Fruit fly (Drosophila melanogaster) whole organism, wandering third instar larva: ENCODE measurements around the gene Takl2.

Experiments used
- Myc ChIP-seq: fragments of >200 bp; optimal IDR thresholded peaks from 2 replicates; lab custom pipeline; 2017
- Sp1 ChIP-seq: fragments of 200-800 bp; sonication (Bioruptor generic); optimal IDR thresholded peaks from 3 replicates; lab custom pipeline; 2019; ENCODE audit warnings: missing biosample characterization, mild to moderate bottlenecking, missing genetic modification characterization, moderate library complexity

- no peak for TF ChIP-seq Myc (lab: Kevin White, UChicago)
- no peak for TF ChIP-seq Sp1 (GFP tag; lab: Kevin White, UChicago)
Observed at dm6 chr3R:22753895-22754774, 20.5 kb upstream of the Takl2 start.
